Fruit fly (Drosophila melanogaster) Kc167 (cell line): ENCODE measurements around the gene HP4.

Source experiments
- Myc ChIP-seq: fragments of >200 bp; optimal IDR thresholded peaks from 2 replicates; lab custom pipeline; 2017; ENCODE audit warnings: missing external identifiers
- Sin3A ChIP-seq: fragments of >200 bp; optimal IDR thresholded peaks from 2 replicates; lab custom pipeline; 2018; ENCODE audit warnings: missing external identifiers
- h ChIP-seq: fragments of >200 bp; optimal IDR thresholded peaks from 3 replicates; lab custom pipeline; 2018; ENCODE audit warnings: missing external identifiers
- insv ChIP-seq: fragments of >200 bp; optimal IDR thresholded peaks from 3 replicates; lab custom pipeline; 2018; ENCODE audit warnings: missing external identifiers
- psq ChIP-seq: fragments of >200 bp; optimal IDR thresholded peaks from 2 replicates; lab custom pipeline; 2017; ENCODE audit warnings: missing external identifiers
- ttk ChIP-seq: sonication (Bioruptor generic); optimal IDR thresholded peaks from 2 replicates; lab custom pipeline; 2017; ENCODE audit warnings: missing external identifiers

The HP4 gene

DNA sequence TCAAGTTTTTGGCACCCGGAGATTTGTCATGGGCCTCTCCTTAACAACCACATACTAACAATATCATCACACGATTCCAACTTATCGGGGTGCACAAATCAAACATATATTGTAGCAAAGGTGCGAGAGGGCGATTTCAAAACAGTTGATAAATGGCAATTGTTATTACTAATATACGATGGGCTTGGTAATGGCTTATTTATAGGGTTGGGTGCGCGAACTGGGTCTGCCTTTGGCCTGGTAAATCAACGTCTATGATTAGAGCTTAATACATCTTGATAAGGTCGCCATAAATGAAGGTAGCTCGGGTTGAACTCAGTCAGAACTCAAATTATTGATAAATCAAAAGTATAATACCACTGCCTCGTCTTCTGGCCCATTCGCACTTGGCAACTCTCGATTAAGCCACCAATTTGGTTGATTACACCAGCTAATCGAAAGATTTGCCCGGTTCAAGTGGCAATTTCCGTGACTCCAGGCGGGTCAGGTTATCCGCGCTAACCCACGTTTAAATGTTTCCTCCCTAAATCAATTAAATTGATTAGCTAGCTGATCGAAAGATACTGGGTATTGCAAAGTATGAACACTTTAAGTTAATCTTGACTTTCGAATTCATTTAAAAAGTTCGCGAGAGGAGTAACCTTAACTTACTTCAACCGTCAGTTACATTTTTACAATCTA lies 35.3 kb downstream of the HP4 start:
- no peak for TF ChIP-seq ttk (lab: Kevin White, UChicago)
- no peak for TF ChIP-seq psq (lab: Kevin White, UChicago)
- no peak for TF ChIP-seq Sin3A (lab: Kevin White, UChicago)
- TF ChIP-seq h = no peak
- TF ChIP-seq Myc = no peak
- TF ChIP-seq insv = no peak

- TF ChIP-seq h (no peak), insv (no peak), Myc (no peak), psq (lab: Kevin White, UChicago) (no peak), ttk (lab: Kevin White, UChicago) (no peak), Sin3A (lab: Kevin White, UChicago) (no peak)
Measured at dm6 chr3L:7938638-7939037, 37.3 kb downstream of the HP4 start.

- TF ChIP-seq Sin3A (lab: Kevin White, UChicago) (no peak), insv (no peak), Myc (no peak), h (no peak), ttk (lab: Kevin White, UChicago) (no peak), psq (lab: Kevin White, UChicago) (no peak)
Measured at dm6 chr3L:7935933-7936494, 39.9 kb downstream of the HP4 start, which contains the start of the genes syd and Srp9. syd (minus strand) TSS chr3L:7936120. Srp9 (plus strand) TSS chr3L:7936373.

dm6 chr3L:7935409-7935932 lies 40.5 kb downstream of the HP4 start:
- no peak for TF ChIP-seq ttk (lab: Kevin White, UChicago)
- TF ChIP-seq h = no peak
- TF ChIP-seq psq (lab: Kevin White, UChicago) = no peak
- no peak for TF ChIP-seq Myc
- TF ChIP-seq insv = no peak
- TF ChIP-seq Sin3A (lab: Kevin White, UChicago) = no peak

dm6 chr3L:7934857-7935256 lies 41.1 kb downstream of the HP4 start:
- TF ChIP-seq Sin3A (lab: Kevin White, UChicago) = no peak
- TF ChIP-seq insv = no peak
- TF ChIP-seq psq (lab: Kevin White, UChicago) = no peak
- TF ChIP-seq h = no peak
- no peak for TF ChIP-seq ttk (lab: Kevin White, UChicago)
- TF ChIP-seq Myc = no peak

- TF ChIP-seq Myc (no peak), Sin3A (lab: Kevin White, UChicago) (no peak), insv (no peak), h (no peak), ttk (lab: Kevin White, UChicago) (no peak), psq (lab: Kevin White, UChicago) (no peak)
Measured at dm6 chr3L:7934200-7934599, 41.8 kb downstream of the HP4 start.
